Worm (Caenorhabditis elegans) whole organism, L1 larva: ENCODE measurements around the gene C26H9A.4.

ENCODE experiments used
- C34B4.2 ChIP-seq: sonication (generic microtip); optimal IDR thresholded peaks from 2 replicates; lab custom pipeline; 2017; ENCODE audit warnings: mild to moderate bottlenecking, missing genetic modification characterization, missing compliant biosample characterization
- aha-1 ChIP-seq: fragments of 150-350 bp; optimal IDR thresholded peaks from 2 replicates; lab custom pipeline; 2014; ENCODE audit warnings: missing biosample characterization, missing genetic modification characterization
- blmp-1 ChIP-seq: fragments of 150-350 bp; optimal IDR thresholded peaks from 2 replicates; lab custom pipeline; 2014; ENCODE audit warnings: missing biosample characterization, missing genetic modification characterization
- ceh-8 ChIP-seq: fragments of 200-800 bp; sonication (Bioruptor generic); optimal IDR thresholded peaks from 2 replicates; lab custom pipeline; 2018; ENCODE audit warnings: mild to moderate bottlenecking, missing genetic modification characterization, moderate library complexity, missing compliant biosample characterization
- ceh-90 ChIP-seq: sonication (generic microtip); optimal IDR thresholded peaks from 2 replicates; lab custom pipeline; 2016; ENCODE audit warnings: missing genetic modification characterization, missing compliant biosample characterization
- dpl-1 ChIP-seq, 3 experiments: fragments of 150-350 bp in 2 of 3; sonication (generic microtip) in 1 of 3; optimal IDR thresholded peaks; 2 replicates each; lab custom pipeline; 2014 to 2017; ENCODE audit warnings: missing biosample characterization in 3 of 3, missing genetic modification characterization in 3 of 3, missing genetic modification reagents in 3 of 3
- dsc-1 ChIP-seq: sonication (generic microtip); optimal IDR thresholded peaks from 2 replicates; lab custom pipeline; 2016; ENCODE audit warnings: mild to moderate bottlenecking, missing genetic modification characterization, missing compliant biosample characterization
- efl-1 ChIP-seq, 4 experiments: fragments of 150-350 bp; optimal IDR thresholded peaks in 3 of 4; peaks in 1 of 4; 1 replicate in 1 of 4; 2 replicates in 3 of 4; lab custom pipeline; 2014; ENCODE audit warnings: missing biosample characterization in 2 of 4, missing genetic modification characterization in 2 of 4, missing genetic modification reagents in 2 of 4
- egl-13 ChIP-seq: sonication (generic microtip); optimal IDR thresholded peaks from 2 replicates; lab custom pipeline; 2016; ENCODE audit warnings: missing genotype, missing genetic modification reagents, missing genetic modification characterization, missing compliant biosample characterization
- elt-2 ChIP-seq: sonication (generic microtip); optimal IDR thresholded peaks from 2 replicates; lab custom pipeline; 2016; ENCODE audit warnings: missing genetic modification characterization, mild to moderate bottlenecking, inconsistent platforms, missing compliant biosample characterization, missing genetic modification reagents
- elt-3 ChIP-seq, 6 experiments: fragments of 150-350 bp in 1 of 6; sonication (generic microtip); optimal IDR thresholded peaks; 2 replicates each; lab custom pipeline; 2017 to 2018; ENCODE audit warnings: missing biosample characterization in 6 of 6, missing genetic modification characterization in 6 of 6, inconsistent platforms in 1 of 6
- ets-5 ChIP-seq: fragments of 200-800 bp; sonication (Bioruptor generic); IDR thresholded peaks from 2 replicates; pipeline ENCODE4 v1.3.6; 2022; ENCODE audit warnings: missing genetic modification characterization, missing compliant biosample characterization
- fkh-4 ChIP-seq: sonication (generic microtip); optimal IDR thresholded peaks from 2 replicates; lab custom pipeline; 2016; ENCODE audit warnings: missing compliant biosample characterization, missing genetic modification characterization, borderline replicate concordance
- fos-1 ChIP-seq: fragments of 150-350 bp; optimal IDR thresholded peaks from 2 replicates; lab custom pipeline; 2014; ENCODE audit warnings: missing biosample characterization, missing genetic modification characterization
- grh-1 ChIP-seq: fragments of 200-800 bp; sonication (Bioruptor generic); IDR thresholded peaks from 2 replicates; pipeline ENCODE4 v1.3.6; 2022; ENCODE audit warnings: missing genetic modification reagents, missing genetic modification characterization, missing compliant biosample characterization
- hlh-17 ChIP-seq: fragments of 200-800 bp; sonication (Bioruptor generic); optimal IDR thresholded peaks from 2 replicates; lab custom pipeline; 2018; ENCODE audit warnings: missing genetic modification characterization, mild to moderate bottlenecking, missing compliant biosample characterization, moderate library complexity, borderline replicate concordance
- irx-1 ChIP-seq: sonication (generic microtip); optimal IDR thresholded peaks from 2 replicates; lab custom pipeline; 2016; ENCODE audit warnings: missing genetic modification characterization, missing compliant biosample characterization
- isw-1 ChIP-seq: fragments of 200-800 bp; sonication (Bioruptor generic); IDR thresholded peaks from 2 replicates; pipeline ENCODE4 v1.3.6; 2022; ENCODE audit warnings: missing genetic modification characterization, missing compliant biosample characterization
- jun-1 ChIP-seq: fragments of 150-350 bp; optimal IDR thresholded peaks from 2 replicates; lab custom pipeline; 2014; ENCODE audit warnings: missing biosample characterization, missing genetic modification reagents, missing genetic modification characterization
- lin-14 ChIP-seq: fragments of 200-800 bp; sonication (Bioruptor generic); optimal IDR thresholded peaks from 2 replicates; lab custom pipeline; 2018; ENCODE audit warnings: mild to moderate bottlenecking, missing genetic modification characterization, moderate library complexity, missing compliant biosample characterization
- lin-15B ChIP-seq: fragments of 150-350 bp; sonication (generic microtip); optimal IDR thresholded peaks from 3 replicates; lab custom pipeline; 2014; ENCODE audit warnings: missing biosample characterization, missing genetic modification characterization
- lin-35 ChIP-seq, 2 experiments: fragments of 150-350 bp; optimal IDR thresholded peaks; 2 replicates each; lab custom pipeline; 2014; ENCODE audit warnings: missing biosample characterization in 2 of 2, missing genetic modification characterization in 2 of 2, missing genetic modification reagents in 2 of 2
- lir-3 ChIP-seq: sonication (generic microtip); optimal IDR thresholded peaks from 2 replicates; lab custom pipeline; 2016; ENCODE audit warnings: mild to moderate bottlenecking, missing genetic modification characterization, moderate library complexity, missing compliant biosample characterization; ENCODE audit not compliant: poor library complexity
- lsy-2 ChIP-seq, 2 experiments: fragments of 150-350 bp; optimal IDR thresholded peaks; 2 replicates each; lab custom pipeline; 2014; ENCODE audit warnings: missing biosample characterization in 2 of 2, missing genetic modification characterization in 2 of 2
- mab-9 ChIP-seq: fragments of 200-800 bp; sonication (Bioruptor generic); IDR thresholded peaks from 2 replicates; pipeline ENCODE4 v1.3.6; 2022; ENCODE audit warnings: missing genetic modification reagents, missing genetic modification characterization, missing compliant biosample characterization
- mdl-1 ChIP-seq, 2 experiments: fragments of 150-350 bp; optimal IDR thresholded peaks; 2 replicates each; lab custom pipeline; 2014 to 2017; ENCODE audit warnings: missing biosample characterization in 2 of 2, missing genetic modification characterization in 2 of 2, inconsistent platforms in 1 of 2
- mep-1 ChIP-seq: fragments of 150-350 bp; optimal IDR thresholded peaks from 2 replicates; lab custom pipeline; 2014; ENCODE audit warnings: missing biosample characterization, missing genetic modification characterization
- nhr-19 ChIP-seq: fragments of 200-800 bp; sonication (Bioruptor generic); conservative IDR thresholded peaks from 2 replicates; pipeline ENCODE4 v1.3.6; 2022; ENCODE audit warnings: missing genetic modification characterization, missing compliant biosample characterization
- nhr-237 ChIP-seq: fragments of 150-350 bp; optimal IDR thresholded peaks from 2 replicates; lab custom pipeline; 2014; ENCODE audit warnings: missing biosample characterization, missing genetic modification characterization
- nhr-76 ChIP-seq: sonication (generic microtip); optimal IDR thresholded peaks from 2 replicates; lab custom pipeline; 2017; ENCODE audit warnings: missing biosample characterization, missing genetic modification characterization
- nhr-84 ChIP-seq: sonication (generic microtip); optimal IDR thresholded peaks from 2 replicates; lab custom pipeline; 2017; ENCODE audit warnings: missing biosample characterization, missing genetic modification characterization
- nhr-85 ChIP-seq: sonication (generic microtip); peaks from one replicate; lab custom pipeline; 2016; ENCODE audit warnings: missing genetic modification characterization, inconsistent platforms, missing compliant biosample characterization
- nhr-90 ChIP-seq: sonication (generic microtip); optimal IDR thresholded peaks from 2 replicates; lab custom pipeline; 2016; ENCODE audit warnings: mild to moderate bottlenecking, missing genetic modification characterization, missing compliant biosample characterization; ENCODE audit not compliant: poor library complexity
- pax-3 ChIP-seq: fragments of 200-800 bp; sonication (Bioruptor generic); optimal IDR thresholded peaks from 2 replicates; lab custom pipeline; 2018; ENCODE audit warnings: mild to moderate bottlenecking, missing genetic modification characterization, moderate library complexity, missing compliant biosample characterization
- snpc-4 ChIP-seq: fragments of 150-350 bp; optimal IDR thresholded peaks from 2 replicates; lab custom pipeline; 2014; ENCODE audit warnings: missing biosample characterization, missing genetic modification characterization
- snu-23 ChIP-seq: sonication (generic microtip); optimal IDR thresholded peaks from 2 replicates; lab custom pipeline; 2016; ENCODE audit warnings: missing genetic modification characterization, missing compliant biosample characterization
- sup-37 ChIP-seq: fragments of 200-800 bp; sonication (Bioruptor generic); optimal IDR thresholded peaks from 2 replicates; lab custom pipeline; 2018; ENCODE audit warnings: mild to moderate bottlenecking, missing genetic modification characterization, missing compliant biosample characterization
- xbp-1 ChIP-seq: sonication (generic microtip); optimal IDR thresholded peaks from 2 replicates; lab custom pipeline; 2016; ENCODE audit warnings: missing genetic modification characterization, missing compliant biosample characterization
- zag-1 ChIP-seq: fragments of 150-350 bp; optimal IDR thresholded peaks from 2 replicates; lab custom pipeline; 2014; ENCODE audit warnings: missing biosample characterization, missing genetic modification characterization
- zip-4 ChIP-seq: fragments of 200-800 bp; sonication (Bioruptor generic); optimal IDR thresholded peaks from 2 replicates; lab custom pipeline; 2018; ENCODE audit warnings: mild to moderate bottlenecking, missing genetic modification characterization, moderate library complexity, missing compliant biosample characterization
- ztf-11 ChIP-seq, 2 experiments: sonication (generic microtip); optimal IDR thresholded peaks; 2 replicates each; lab custom pipeline; 2016 to 2017; ENCODE audit warnings: missing genetic modification characterization in 2 of 2, missing biosample characterization in 1 of 2, missing compliant biosample characterization in 1 of 2

The C26H9A.4 gene

DNA sequence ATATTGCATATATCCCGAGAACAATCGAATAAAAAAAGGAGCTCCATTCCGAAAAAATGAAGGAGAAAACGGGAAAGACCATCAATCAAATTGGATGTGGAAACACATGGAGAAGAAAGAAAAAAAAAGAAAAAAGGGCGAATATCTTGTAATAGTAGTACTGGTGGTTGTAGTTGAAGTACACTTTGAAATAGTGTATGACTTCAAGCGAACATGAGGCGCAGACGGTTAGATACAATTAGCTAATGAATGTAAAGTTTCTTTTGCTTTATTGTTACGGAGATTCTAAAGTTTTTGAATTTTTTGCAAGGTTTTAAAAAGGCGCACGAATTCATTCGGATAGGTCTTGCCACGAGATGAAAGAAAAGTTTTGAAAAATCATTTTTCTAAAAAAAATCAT is 20.8 kb upstream of the C26H9A.4 start:
- peak; percentile 37 for TF ChIP-seq nhr-85 (tag; lab: Kevin White, UChicago)
- TF ChIP-seq mdl-1 (tag; optimal IDR thresholded peaks at IDR 0.05; lab: Kevin White, UChicago): no peak
- TF ChIP-seq ceh-8 (GFP tag; lab: Kevin White, UChicago): no peak
- TF ChIP-seq dsc-1 (tag; lab: Kevin White, UChicago): peak; percentile 21
- TF ChIP-seq isw-1 (GFP tag; lab: Robert Waterston, UW): no peak
- TF ChIP-seq hlh-17 (GFP tag; lab: Kevin White, UChicago): no peak
- TF ChIP-seq fkh-4 (tag; lab: Kevin White, UChicago): no peak
- TF ChIP-seq mep-1 (tag; lab: Kevin White, UChicago): peak; percentile 23

DNA sequence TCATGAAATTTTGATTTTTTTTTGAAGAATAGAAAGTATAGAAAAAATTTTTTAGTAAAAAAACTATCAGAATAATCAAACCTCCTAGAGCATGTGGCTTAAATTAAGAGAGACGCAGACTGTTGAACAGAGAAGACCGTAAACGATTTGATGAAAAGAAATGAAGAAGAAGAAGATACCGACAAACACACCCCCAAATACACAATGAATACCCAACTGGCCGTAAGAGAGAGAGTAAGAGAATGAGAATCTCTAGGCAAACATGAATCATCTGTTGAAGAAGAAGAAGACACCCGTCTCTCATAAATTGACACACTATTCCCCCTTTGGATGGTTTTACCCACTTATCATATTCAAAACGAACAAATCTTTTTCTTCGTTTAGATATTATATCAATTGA is 19.4 kb upstream of the C26H9A.4 start:
- TF ChIP-seq egl-13 (tag; lab: Kevin White, UChicago): no peak
- TF ChIP-seq lsy-2 (tag; optimal IDR thresholded peaks at IDR 0.05; lab: Kevin White, UChicago): peak in 1 of 2 experiments; percentile 32
- no peak for TF ChIP-seq lin-15B
- no peak for TF ChIP-seq nhr-76
- no peak for TF ChIP-seq nhr-90 (tag; lab: Kevin White, UChicago)
- peak; percentile 52 for TF ChIP-seq snu-23
- no peak for TF ChIP-seq pax-3 (tag; lab: Kevin White, UChicago)
- no peak for TF ChIP-seq xbp-1 (tag; lab: Kevin White, UChicago)
- no peak for TF ChIP-seq C34B4.2 (tag; lab: Kevin White, UChicago)
- TF ChIP-seq mep-1 (tag; lab: Kevin White, UChicago): peak; percentile 58
- peak; percentile 10 for TF ChIP-seq fos-1
- TF ChIP-seq ets-5: no peak
- TF ChIP-seq ceh-90 (tag; lab: Kevin White, UChicago): no peak
- TF ChIP-seq grh-1 (GFP tag; lab: Robert Waterston, UW): no peak
- TF ChIP-seq mab-9 (GFP tag; lab: Robert Waterston, UW): no peak
- TF ChIP-seq efl-1 (optimal IDR thresholded peaks at IDR 0.05; lab: Kevin White, UChicago): no peak
- peak in 1 of 2 experiments; percentile 85 for TF ChIP-seq efl-1 (GFP tag; optimal IDR thresholded peaks at IDR 0.05 in 1 of 2; lab: Kevin White, UChicago)
- peak in 1 of 2 experiments; percentile 40 for TF ChIP-seq lin-35 (GFP tag; optimal IDR thresholded peaks at IDR 0.05; lab: Kevin White, UChicago)
- TF ChIP-seq jun-1 (tag; lab: Kevin White, UChicago): no peak
- peak; percentile 59 for TF ChIP-seq dsc-1 (tag; lab: Kevin White, UChicago)
- TF ChIP-seq nhr-19: no peak
- TF ChIP-seq elt-3 (tag; optimal IDR thresholded peaks at IDR 0.05; lab: Kevin White, UChicago): peak in 3 of 6 experiments; percentile 5 to 41 (median 18)
- peak; percentile 77 for TF ChIP-seq blmp-1 (tag; lab: Kevin White, UChicago)
- TF ChIP-seq nhr-85 (tag; lab: Kevin White, UChicago): peak; percentile 58
- TF ChIP-seq sup-37 (GFP tag; lab: Kevin White, UChicago): no peak
- no peak for TF ChIP-seq zag-1 (tag; lab: Kevin White, UChicago)
- TF ChIP-seq nhr-84 (tag; lab: Kevin White, UChicago): no peak
- no peak for TF ChIP-seq elt-2 (tag; lab: Kevin White, UChicago)
- TF ChIP-seq aha-1 (tag; lab: Kevin White, UChicago): no peak
- TF ChIP-seq dpl-1 (GFP tag; optimal IDR thresholded peaks at IDR 0.05; lab: Kevin White, UChicago): no peak
- no peak for TF ChIP-seq nhr-237 (tag; lab: Kevin White, UChicago)
- no peak for TF ChIP-seq snpc-4 (tag; lab: Kevin White, UChicago)
- no peak for TF ChIP-seq lir-3
- TF ChIP-seq irx-1 (tag; lab: Kevin White, UChicago): no peak
- TF ChIP-seq lin-14: peak; percentile 69
- no peak for TF ChIP-seq zip-4 (GFP tag; lab: Kevin White, UChicago)
- TF ChIP-seq ztf-11 (tag; optimal IDR thresholded peaks at IDR 0.05; lab: Kevin White, UChicago): no peak
